Worm (Caenorhabditis elegans) whole organism, L4/young adult: ENCODE measurements around the gene srg-10.

Source experiments
- W03F9.2 ChIP-seq: fragments of 150-350 bp; optimal IDR thresholded peaks from 2 replicates; lab custom pipeline; 2014; ENCODE audit warnings: missing biosample characterization, missing genetic modification characterization
- him-1 ChIP-seq: sonication (generic microtip); optimal IDR thresholded peaks from 2 replicates; lab custom pipeline; 2016; ENCODE audit warnings: missing genotype, missing genetic modification reagents, missing genetic modification characterization, missing compliant biosample characterization

ce11 chrIII:4665272-4665671 is 12.3 kb upstream of the srg-10 start, which contains the start of gene T23F11.4:
- TF ChIP-seq him-1 (tag; lab: Kevin White, UChicago) (no peak), W03F9.2 (tag; lab: Kevin White, UChicago) (no peak)
